Fruit fly (Drosophila melanogaster): ENCODE measurements around the gene CG7483.

Gene CG7483

dm6 chr3R:8277494-8278293, 35.3 kb upstream of the CG7483 start, which contains the start of gene ato:
Gene ato (plus strand): TSS chr3R:8278052.
- no peak for TF ChIP-seq Dfd (GFP tag; optimal IDR thresholded peaks at IDR 0.05)
- no peak for TF ChIP-seq ey (GFP tag; optimal IDR thresholded peaks at IDR 0.05)
- no peak for TF ChIP-seq foxo (GFP tag; optimal IDR thresholded peaks at IDR 0.05)
- TF ChIP-seq Vsx2 (GFP tag; optimal IDR thresholded peaks at IDR 0.05; ENCODE audit: partially characterized antibody): peak; percentile 60

- TF ChIP-seq Rel (GFP tag; optimal IDR thresholded peaks at IDR 0.05): no peak
- TF ChIP-seq Rel (tag; optimal IDR thresholded peaks at IDR 0.05): peak; percentile 38
- peak in 1 of 2 experiments; percentile 22 for TF ChIP-seq foxo (GFP tag; optimal IDR thresholded peaks at IDR 0.05)
- no peak for TF ChIP-seq brk (GFP tag; optimal IDR thresholded peaks at IDR 0.05)
- TF ChIP-seq Sp1 (GFP tag; optimal IDR thresholded peaks at IDR 0.05): peak; percentile 19
- peak; percentile 20 for TF ChIP-seq Dif (GFP tag; optimal IDR thresholded peaks at IDR 0.05; ENCODE audit: partially characterized antibody)
- peak; percentile 43 for TF ChIP-seq HLH106 (tag; optimal IDR thresholded peaks at IDR 0.05)
Measured at dm6 chr3R:8279970-8280369, 33.0 kb upstream of the CG7483 start.

dm6 chr3R:8282727-8283126, 30.3 kb upstream of the CG7483 start:
- TF ChIP-seq brk (GFP tag; optimal IDR thresholded peaks at IDR 0.05): no peak
- no peak for TF ChIP-seq Abd-B (GFP tag; optimal IDR thresholded peaks at IDR 0.05)
- no peak for TF ChIP-seq Vsx2 (GFP tag; optimal IDR thresholded peaks at IDR 0.05; ENCODE audit: partially characterized antibody)
- TF ChIP-seq Hr78 (GFP tag; optimal IDR thresholded peaks at IDR 0.05): no peak
- TF ChIP-seq sv (GFP tag; optimal IDR thresholded peaks at IDR 0.05): no peak
- TF ChIP-seq rgr (GFP tag; optimal IDR thresholded peaks at IDR 0.05): peak; percentile 46
- no peak for TF ChIP-seq CrebA (GFP tag; optimal IDR thresholded peaks at IDR 0.05; ENCODE audit: borderline replicate concordance)
- peak; percentile 51 for TF ChIP-seq h (GFP tag; optimal IDR thresholded peaks at IDR 0.05)
- TF ChIP-seq woc (GFP tag; optimal IDR thresholded peaks at IDR 0.05): peak; percentile 44
- TF ChIP-seq Dif (GFP tag; optimal IDR thresholded peaks at IDR 0.05; ENCODE audit: partially characterized antibody): no peak
- no peak for TF ChIP-seq sage (GFP tag; optimal IDR thresholded peaks at IDR 0.05)
- TF ChIP-seq Dfd (GFP tag; optimal IDR thresholded peaks at IDR 0.05): no peak
- peak in 1 of 2 experiments; percentile 38 for TF ChIP-seq foxo (GFP tag; optimal IDR thresholded peaks at IDR 0.05)
- no peak for TF ChIP-seq GATAd (GFP tag; optimal IDR thresholded peaks at IDR 0.05)
- peak; percentile 24 for TF ChIP-seq br (GFP tag; optimal IDR thresholded peaks at IDR 0.05)
- TF ChIP-seq jim (GFP tag; optimal IDR thresholded peaks at IDR 0.05): no peak
- TF ChIP-seq N (GFP tag; optimal IDR thresholded peaks at IDR 0.05): no peak
- TF ChIP-seq CG32264 (GFP tag; optimal IDR thresholded peaks at IDR 0.05): no peak
- peak; percentile 51 for TF ChIP-seq HLH106 (tag; optimal IDR thresholded peaks at IDR 0.05)
- peak; percentile 27 for TF ChIP-seq OdsH (GFP tag; optimal IDR thresholded peaks at IDR 0.05)
- no peak for TF ChIP-seq Hnf4 (GFP tag; optimal IDR thresholded peaks at IDR 0.05)
- peak; percentile 39 for TF ChIP-seq fru (GFP tag; optimal IDR thresholded peaks at IDR 0.05)
- TF ChIP-seq Mio (GFP tag; optimal IDR thresholded peaks at IDR 0.05): no peak
- TF ChIP-seq Rel (GFP tag; optimal IDR thresholded peaks at IDR 0.05): no peak
- no peak for TF ChIP-seq Rel (tag; optimal IDR thresholded peaks at IDR 0.05)
- TF ChIP-seq Jra (GFP tag; optimal IDR thresholded peaks at IDR 0.05): no peak
- TF ChIP-seq dl (GFP tag; optimal IDR thresholded peaks at IDR 0.05; ENCODE audit: insufficient read depth in 1 of 2, partially characterized antibody in 2 of 2): no peak
- TF ChIP-seq pan (optimal IDR thresholded peaks at IDR 0.05): no peak
- no peak for TF ChIP-seq lola (GFP tag; optimal IDR thresholded peaks at IDR 0.05)
- peak; percentile 4 for TF ChIP-seq psq (GFP tag; optimal IDR thresholded peaks at IDR 0.05)
- TF ChIP-seq CG9705 (GFP tag; optimal IDR thresholded peaks at IDR 0.05): no peak
- TF ChIP-seq dsf (GFP tag; optimal IDR thresholded peaks at IDR 0.05; ENCODE audit: borderline replicate concordance): no peak
- TF ChIP-seq dmrt93B (GFP tag; optimal IDR thresholded peaks at IDR 0.05): no peak
- TF ChIP-seq Myc (optimal IDR thresholded peaks at IDR 0.05): no peak
- TF ChIP-seq tai (GFP tag; optimal IDR thresholded peaks at IDR 0.05): no peak
- TF ChIP-seq Hr83 (GFP tag; optimal IDR thresholded peaks at IDR 0.05; ENCODE audit: poor library complexity, severe bottlenecking): no peak
- peak; percentile 48 for TF ChIP-seq ey (GFP tag; optimal IDR thresholded peaks at IDR 0.05)
- no peak for TF ChIP-seq usp (GFP tag; optimal IDR thresholded peaks at IDR 0.05)
- TF ChIP-seq Sp1 (GFP tag; optimal IDR thresholded peaks at IDR 0.05): peak; percentile 44
